Worm (Caenorhabditis elegans) whole organism, L4/young adult: ENCODE results near the gene nhr-107.

Experiments
- W03F9.2 ChIP-seq: fragments of 150-350 bp; optimal IDR thresholded peaks from 2 replicates; lab custom pipeline; 2014; ENCODE audit warnings: missing biosample characterization, missing genetic modification characterization
- him-1 ChIP-seq: sonication (generic microtip); optimal IDR thresholded peaks from 2 replicates; lab custom pipeline; 2016; ENCODE audit warnings: missing genotype, missing genetic modification reagents, missing genetic modification characterization, missing compliant biosample characterization

DNA sequence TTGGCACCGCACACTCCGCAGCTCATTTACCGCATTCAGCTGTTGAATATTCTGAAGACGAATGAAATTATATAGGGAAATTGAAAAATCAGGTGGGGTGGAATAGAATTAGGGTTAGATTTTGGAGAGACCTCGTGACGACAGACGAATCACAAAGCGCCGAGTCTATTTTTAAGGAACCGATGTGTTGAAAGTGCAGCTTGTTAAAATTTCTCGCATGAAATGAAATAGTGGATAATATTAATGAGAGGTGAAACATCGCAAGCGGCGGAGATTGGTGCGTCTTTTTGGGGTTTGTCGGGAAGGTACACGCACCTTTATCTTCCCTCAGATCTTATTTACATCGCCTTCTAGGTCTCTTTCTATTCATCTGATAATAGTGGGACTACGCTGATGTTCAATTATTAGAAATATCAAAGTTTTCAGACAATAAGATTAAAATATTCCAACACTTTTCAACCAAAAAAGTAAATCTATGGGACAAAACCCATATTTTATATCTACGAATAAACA, 7.2 kb downstream of the nhr-107 start, which contains the start of gene nhr-140:
- TF ChIP-seq W03F9.2 (tag; lab: Kevin White, UChicago) = no peak
- no peak for TF ChIP-seq him-1 (tag; lab: Kevin White, UChicago)
